Worm (Caenorhabditis elegans) whole organism, L1 larva: ENCODE measurements around the gene nhr-5.

Experiments used
- aly-2 ChIP-seq: fragments of 150-350 bp; optimal IDR thresholded peaks from 2 replicates; lab custom pipeline; 2014; ENCODE audit warnings: missing biosample characterization, missing genetic modification characterization
- ceh-82 ChIP-seq, 3 experiments: fragments of 150-350 bp in 1 of 3; sonication (generic microtip) in 2 of 3; optimal IDR thresholded peaks; 2 replicates each; lab custom pipeline; 2014 to 2017; ENCODE audit warnings: missing biosample characterization in 3 of 3, missing genetic modification characterization in 3 of 3
- ces-1 ChIP-seq: fragments of 150-350 bp; optimal IDR thresholded peaks from 2 replicates; lab custom pipeline; 2014; ENCODE audit warnings: missing biosample characterization, missing genetic modification reagents, missing genetic modification characterization
- dpl-1 ChIP-seq, 3 experiments: fragments of 150-350 bp in 2 of 3; sonication (generic microtip) in 1 of 3; optimal IDR thresholded peaks; 2 replicates each; lab custom pipeline; 2014 to 2017; ENCODE audit warnings: missing biosample characterization in 3 of 3, missing genetic modification characterization in 3 of 3, missing genetic modification reagents in 3 of 3
- elt-2 ChIP-seq: sonication (generic microtip); optimal IDR thresholded peaks from 2 replicates; lab custom pipeline; 2016; ENCODE audit warnings: missing genetic modification characterization, mild to moderate bottlenecking, inconsistent platforms, missing compliant biosample characterization, missing genetic modification reagents
- hpl-2 ChIP-seq: fragments of 150-350 bp; optimal IDR thresholded peaks from 2 replicates; lab custom pipeline; 2014; ENCODE audit warnings: missing biosample characterization, missing genetic modification reagents, missing genetic modification characterization
- lin-35 ChIP-seq, 2 experiments: fragments of 150-350 bp; optimal IDR thresholded peaks; 2 replicates each; lab custom pipeline; 2014; ENCODE audit warnings: missing biosample characterization in 2 of 2, missing genetic modification characterization in 2 of 2, missing genetic modification reagents in 2 of 2
- nhr-11 ChIP-seq: fragments of 150-350 bp; optimal IDR thresholded peaks from 2 replicates; lab custom pipeline; 2014; ENCODE audit warnings: missing biosample characterization, missing genetic modification characterization
- nhr-76 ChIP-seq: sonication (generic microtip); optimal IDR thresholded peaks from 2 replicates; lab custom pipeline; 2017; ENCODE audit warnings: missing biosample characterization, missing genetic modification characterization
- sptf-1 ChIP-seq: fragments of 150-350 bp; optimal IDR thresholded peaks from 2 replicates; lab custom pipeline; 2014; ENCODE audit warnings: missing biosample characterization, missing genetic modification characterization
- swsn-7 ChIP-seq: sonication (generic microtip); optimal IDR thresholded peaks from 2 replicates; lab custom pipeline; 2016; ENCODE audit warnings: missing genetic modification characterization, missing compliant biosample characterization
- unc-62 ChIP-seq: fragments of 150-350 bp; optimal IDR thresholded peaks from 2 replicates; lab custom pipeline; 2014; ENCODE audit warnings: missing biosample characterization, missing genetic modification reagents, missing genetic modification characterization
- unc-86 ChIP-seq: sonication (generic microtip); optimal IDR thresholded peaks from 2 replicates; lab custom pipeline; 2016; ENCODE audit warnings: missing genetic modification characterization, missing compliant biosample characterization
- zag-1 ChIP-seq: fragments of 150-350 bp; optimal IDR thresholded peaks from 2 replicates; lab custom pipeline; 2014; ENCODE audit warnings: missing biosample characterization, missing genetic modification characterization

DNA sequence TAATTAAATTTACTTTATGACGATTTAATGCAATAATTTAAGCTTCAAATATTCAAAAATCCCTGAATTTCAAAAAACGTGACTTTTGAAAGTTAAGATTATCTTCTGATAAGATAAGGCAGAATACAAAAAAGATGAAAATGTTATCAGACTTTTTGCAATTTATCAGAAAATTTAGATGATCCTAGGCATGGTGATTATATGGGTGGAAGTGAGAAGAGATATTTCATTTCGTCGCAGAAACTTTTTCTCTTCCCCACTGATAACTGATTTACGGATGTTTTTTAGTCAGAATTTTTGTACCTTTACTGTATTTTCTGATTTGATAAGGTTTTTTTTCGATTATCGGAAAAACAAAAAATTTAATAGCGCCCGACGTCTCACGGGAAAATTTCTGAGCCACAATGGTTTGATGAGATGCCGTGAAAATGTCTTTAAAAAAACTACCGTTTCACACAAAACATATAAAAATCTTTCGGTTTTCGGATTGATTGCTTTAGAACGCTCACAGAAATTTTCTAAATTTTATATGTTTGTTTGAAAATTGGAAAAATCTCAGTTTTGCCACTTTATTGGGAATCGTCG lies 4.7 kb upstream of the nhr-5 start:
- TF ChIP-seq lin-35 (GFP tag; optimal IDR thresholded peaks at IDR 0.05; lab: Kevin White, UChicago), result peak in 1 of 2 experiments; percentile 19
- no peak for TF ChIP-seq nhr-11 (tag; lab: Kevin White, UChicago)
- TF ChIP-seq unc-62, result no peak
- no peak for TF ChIP-seq hpl-2 (GFP tag; lab: Kevin White, UChicago)
- TF ChIP-seq unc-86 (tag; lab: Kevin White, UChicago), result no peak
- TF ChIP-seq ces-1 (GFP tag; lab: Kevin White, UChicago), result no peak
- TF ChIP-seq dpl-1 (GFP tag; optimal IDR thresholded peaks at IDR 0.05; lab: Kevin White, UChicago), result no peak
- no peak for TF ChIP-seq aly-2 (tag; lab: Kevin White, UChicago)
- no peak for TF ChIP-seq ceh-82 (tag; optimal IDR thresholded peaks at IDR 0.05; lab: Kevin White, UChicago)
- TF ChIP-seq zag-1 (tag; lab: Kevin White, UChicago), result no peak
- peak; percentile 77 for TF ChIP-seq elt-2 (tag; lab: Kevin White, UChicago)
- no peak for TF ChIP-seq nhr-76 (tag; lab: Kevin White, UChicago)
- TF ChIP-seq sptf-1, result no peak
- no peak for TF ChIP-seq swsn-7 (tag; lab: Kevin White, UChicago)
